Worm (Caenorhabditis elegans): ENCODE results near the gene F20D6.8.

F20D6.8 gene

ce11 chrV:8129719-8130118 is 38.4 kb downstream of the F20D6.8 start:
- TF ChIP-seq mab-5 (tag; optimal IDR thresholded peaks at IDR 0.05) (no peak), skn-1 (tag; optimal IDR thresholded peaks at IDR 0.05) (no peak), unc-39 (tag; optimal IDR thresholded peaks at IDR 0.05) (no peak), Y55F3AM.14 (GFP tag; optimal IDR thresholded peaks at IDR 0.05) (no peak), mdl-1 (tag; optimal IDR thresholded peaks at IDR 0.05) (no peak), C34F6.9 (tag; optimal IDR thresholded peaks at IDR 0.05) (no peak), aly-2 (tag; optimal IDR thresholded peaks at IDR 0.05) (no peak)

ce11 chrV:8129252-8129651 is 38.8 kb downstream of the F20D6.8 start, which contains the start of gene spr-1:
Gene spr-1, minus strand, starts transcription at chrV:8129352.
- TF ChIP-seq nhr-25 (tag; optimal IDR thresholded peaks at IDR 0.05) (no peak), mbf-1 (tag; optimal IDR thresholded peaks at IDR 0.05) (no peak), mab-5 (tag; optimal IDR thresholded peaks at IDR 0.05) (no peak), lin-13 (GFP tag; optimal IDR thresholded peaks at IDR 0.05) (no peak), fos-1 (tag; optimal IDR thresholded peaks at IDR 0.05) (no peak), egl-27 (tag; optimal IDR thresholded peaks at IDR 0.05) (no peak), blmp-1 (tag; optimal IDR thresholded peaks at IDR 0.05; ENCODE audit: insufficient read depth) (no peak), gmeb-1 (tag; optimal IDR thresholded peaks at IDR 0.05) (no peak), R02D3.7 (tag; optimal IDR thresholded peaks at IDR 0.05) (no peak), ceh-16 (tag; optimal IDR thresholded peaks at IDR 0.05) (no peak), nhr-11 (tag; optimal IDR thresholded peaks at IDR 0.05) (no peak)

- no peak for TF ChIP-seq F13H6.1 (tag; optimal IDR thresholded peaks at IDR 0.05)
- no peak for TF ChIP-seq crh-2 (tag; optimal IDR thresholded peaks at IDR 0.05)
- TF ChIP-seq ama-1 (optimal IDR thresholded peaks at IDR 0.05) = no peak
- no peak for TF ChIP-seq elt-3 (tag; optimal IDR thresholded peaks at IDR 0.05)
- no peak for TF ChIP-seq lin-39 (tag; optimal IDR thresholded peaks at IDR 0.05)
- no peak for TF ChIP-seq lin-13 (GFP tag; optimal IDR thresholded peaks at IDR 0.05)
- TF ChIP-seq zag-1 (tag; optimal IDR thresholded peaks at IDR 0.05) = no peak
- TF ChIP-seq unc-39 (tag; optimal IDR thresholded peaks at IDR 0.05) = no peak
Measured at ce11 chrV:8123384-8123783, 44.7 kb downstream of the F20D6.8 start, which contains the start of gene D1014.5. Gene D1014.5, plus strand, starts transcription at chrV:8123684.

- TF ChIP-seq sem-4 (tag; optimal IDR thresholded peaks at IDR 0.05) (no peak), ztf-4 (tag; optimal IDR thresholded peaks at IDR 0.05) (no peak), skn-1 (tag; optimal IDR thresholded peaks at IDR 0.05) (no peak), ama-1 (optimal IDR thresholded peaks at IDR 0.05) (no peak), mdl-1 (tag; optimal IDR thresholded peaks at IDR 0.05) (no peak), lin-13 (GFP tag; optimal IDR thresholded peaks at IDR 0.05) (no peak), elt-3 (tag; optimal IDR thresholded peaks at IDR 0.05) (no peak), alr-1 (tag; optimal IDR thresholded peaks at IDR 0.05) (no peak), nhr-23 (tag; optimal IDR thresholded peaks at IDR 0.05) (no peak), unc-62 (GFP tag; optimal IDR thresholded peaks at IDR 0.05) (no peak), mbf-1 (tag; optimal IDR thresholded peaks at IDR 0.05) (no peak), ztf-11 (tag; optimal IDR thresholded peaks at IDR 0.05) (no peak), blmp-1 (tag; optimal IDR thresholded peaks at IDR 0.05; ENCODE audit: insufficient read depth) (no peak), lin-11 (tag; optimal IDR thresholded peaks at IDR 0.05) (no peak), egl-27 (tag; optimal IDR thresholded peaks at IDR 0.05) (no peak)
Measured at ce11 chrV:8120868-8121267, 47.2 kb downstream of the F20D6.8 start, which contains the start of gene D1014.6. Gene D1014.6, plus strand, starts transcription at chrV:8121168.

ce11 chrV:8117964-8118363 is 50.1 kb downstream of the F20D6.8 start, which contains the start of gene D1014.7:
Gene D1014.7, plus strand, starts transcription at chrV:8118264.
- TF ChIP-seq fos-1 (tag; optimal IDR thresholded peaks at IDR 0.05) = no peak
- no peak for TF ChIP-seq F13H6.1 (tag; optimal IDR thresholded peaks at IDR 0.05)
- TF ChIP-seq zag-1 (tag; optimal IDR thresholded peaks at IDR 0.05) = no peak
- TF ChIP-seq C34F6.9 (tag; optimal IDR thresholded peaks at IDR 0.05) = no peak
- no peak for TF ChIP-seq nhr-77 (tag; optimal IDR thresholded peaks at IDR 0.05)
- no peak for TF ChIP-seq gmeb-1 (tag; optimal IDR thresholded peaks at IDR 0.05)
- no peak for TF ChIP-seq dmd-4 (tag; optimal IDR thresholded peaks at IDR 0.05)
- TF ChIP-seq mab-5 (tag; optimal IDR thresholded peaks at IDR 0.05) = no peak
- no peak for TF ChIP-seq sma-9 (GFP tag; optimal IDR thresholded peaks at IDR 0.05)
- TF ChIP-seq sma-9 (tag; optimal IDR thresholded peaks at IDR 0.05) = no peak
- TF ChIP-seq nhr-21 (tag; optimal IDR thresholded peaks at IDR 0.05) = no peak
- no peak for TF ChIP-seq nhr-23 (tag; optimal IDR thresholded peaks at IDR 0.05)
- no peak for TF ChIP-seq aly-2 (tag; optimal IDR thresholded peaks at IDR 0.05)
- TF ChIP-seq ztf-1 (GFP tag; conservative IDR thresholded peaks at IDR 0.05) = no peak
- no peak for TF ChIP-seq ztf-11 (tag; optimal IDR thresholded peaks at IDR 0.05)
- no peak for TF ChIP-seq ceh-82 (tag; optimal IDR thresholded peaks at IDR 0.05)
- no peak for TF ChIP-seq nhr-237 (tag; optimal IDR thresholded peaks at IDR 0.05)
- TF ChIP-seq Y55F3AM.14 (GFP tag; optimal IDR thresholded peaks at IDR 0.05) = no peak
